Worm (Caenorhabditis elegans): ENCODE data around the gene C23G10.11.
A peak's percentile ranks its signal among the peaks of the same experiment; 100 is the strongest.

Gene C23G10.11

ce11 chrIII:6207881-6208280 is 7.5 kb downstream of the C23G10.11 start, which contains the start of gene C23G10.2 (continued):
- TF ChIP-seq spr-3 (GFP tag; optimal IDR thresholded peaks at IDR 0.05) = no peak
- TF ChIP-seq ceh-62 (tag; optimal IDR thresholded peaks at IDR 0.05) = no peak
- TF ChIP-seq daf-19 (GFP tag; conservative IDR thresholded peaks at IDR 0.05) = no peak
- no peak for TF ChIP-seq dmd-6 (GFP tag; IDR thresholded peaks at IDR 0.05)
- no peak for TF ChIP-seq attf-4 (tag; optimal IDR thresholded peaks at IDR 0.05)
- TF ChIP-seq set-16 (GFP tag; IDR thresholded peaks at IDR 0.05) = no peak
- no peak for TF ChIP-seq nhr-77 (tag; optimal IDR thresholded peaks at IDR 0.05)
- TF ChIP-seq zag-1 (tag; optimal IDR thresholded peaks at IDR 0.05) = no peak
- 0 out of 2 replicates have a peak, but pooled peaks have one; percentile 13 for TF ChIP-seq nhr-41 (GFP tag; IDR thresholded peaks at IDR 0.05)
- no peak for TF ChIP-seq pqm-1 (tag; optimal IDR thresholded peaks at IDR 0.05)
- TF ChIP-seq unc-39 (tag; optimal IDR thresholded peaks at IDR 0.05) = no peak
- TF ChIP-seq ceh-44 (GFP tag; IDR thresholded peaks at IDR 0.05) = no peak
- no peak for TF ChIP-seq lin-39 (tag; optimal IDR thresholded peaks at IDR 0.05)
- TF ChIP-seq mdt-29 (GFP tag; IDR thresholded peaks at IDR 0.05) = no peak
- TF ChIP-seq mdl-1 (tag; optimal IDR thresholded peaks at IDR 0.05) = no peak
- TF ChIP-seq dmd-9 (GFP tag; IDR thresholded peaks at IDR 0.05) = no peak
- TF ChIP-seq Y75B8A.6 (GFP tag; IDR thresholded peaks at IDR 0.05) = 0 out of 2 replicates have a peak, but pooled peaks have one; percentile 25
- TF ChIP-seq snpc-1.2 (GFP tag; IDR thresholded peaks at IDR 0.05) = no peak
- TF ChIP-seq ces-1 (GFP tag; optimal IDR thresholded peaks at IDR 0.05) = no peak
- no peak for TF ChIP-seq zfp-3 (GFP tag; conservative IDR thresholded peaks at IDR 0.05)
- TF ChIP-seq aly-2 (tag; optimal IDR thresholded peaks at IDR 0.05) = no peak
- no peak for TF ChIP-seq tra-1 (GFP tag; IDR thresholded peaks at IDR 0.05)
- TF ChIP-seq dve-1 (tag; optimal IDR thresholded peaks at IDR 0.05; ENCODE audit: insufficient read depth) = no peak
- TF ChIP-seq saeg-2 (GFP tag; IDR thresholded peaks at IDR 0.05) = no peak
- no peak for TF ChIP-seq nhr-76 (tag; optimal IDR thresholded peaks at IDR 0.05)
- TF ChIP-seq spr-1 (tag; optimal IDR thresholded peaks at IDR 0.05) = no peak
- TF ChIP-seq nhr-102 (tag; optimal IDR thresholded peaks at IDR 0.05) = no peak
- no peak for TF ChIP-seq daf-8 (GFP tag; IDR thresholded peaks at IDR 0.05)
- TF ChIP-seq lin-13 (GFP tag; optimal IDR thresholded peaks at IDR 0.05) = no peak
- TF ChIP-seq nhr-11 (tag; optimal IDR thresholded peaks at IDR 0.05) = no peak
- no peak for TF ChIP-seq tag-97 (GFP tag; IDR thresholded peaks at IDR 0.05)
- TF ChIP-seq egl-43 (GFP tag; IDR thresholded peaks at IDR 0.05) = 0 out of 2 replicates have a peak, but pooled peaks have one; percentile 42
- peak; percentile 34; the same call in 1 of the 2 replicates for TF ChIP-seq lin-38 (GFP tag; IDR thresholded peaks at IDR 0.05)
- no peak for TF ChIP-seq madf-5 (GFP tag; IDR thresholded peaks at IDR 0.05)
- TF ChIP-seq Y48G9A.11 (GFP tag; IDR thresholded peaks at IDR 0.05) = peak; percentile 51; the same call in 1 of the 2 replicates
- no peak for TF ChIP-seq nhr-10 (tag; optimal IDR thresholded peaks at IDR 0.05)

DNA sequence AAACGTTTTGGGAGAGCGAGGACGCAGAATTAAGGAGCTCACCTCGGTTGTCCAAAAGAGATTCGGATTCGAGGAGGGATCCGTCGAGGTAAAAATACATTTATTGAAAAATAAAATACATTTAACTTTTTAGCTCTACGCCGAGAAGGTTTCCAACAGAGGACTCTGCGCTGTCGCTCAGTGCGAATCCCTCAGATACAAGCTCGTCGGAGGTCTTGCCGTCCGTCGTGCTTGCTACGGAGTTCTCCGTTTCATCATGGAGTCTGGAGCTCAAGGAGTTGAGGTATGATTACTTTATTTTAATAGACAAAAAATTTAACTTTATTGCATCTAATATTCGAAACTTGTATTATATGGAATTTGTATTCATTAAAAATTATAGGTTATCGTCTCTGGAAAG is 8.3 kb downstream of the C23G10.11 start:
- TF ChIP-seq zfp-3 (GFP tag; conservative IDR thresholded peaks at IDR 0.05) (no peak), saeg-2 (GFP tag; IDR thresholded peaks at IDR 0.05) (0 out of 2 replicates have a peak, but pooled peaks have one; percentile 18), lin-1 (GFP tag; IDR thresholded peaks at IDR 0.05) (no peak), dmd-8 (GFP tag; IDR thresholded peaks at IDR 0.05) (0 out of 2 replicates have a peak, but pooled peaks have one; percentile 4)

ce11 chrIII:6206161-6206853 is 9.1 kb downstream of the C23G10.11 start, which contains the start of the genes sna-3 and rps-3:
TSS of gene sna-3 (minus strand) at chrIII:6206211.
TSS of gene rps-3 (plus strand) at chrIII:6206803.
- TF ChIP-seq tra-1 (GFP tag; IDR thresholded peaks at IDR 0.05) = no peak
- TF ChIP-seq lin-13 (GFP tag; optimal IDR thresholded peaks at IDR 0.05) = peak; percentile 72
- peak; percentile 91 for TF ChIP-seq dve-1 (tag; optimal IDR thresholded peaks at IDR 0.05; ENCODE audit: insufficient read depth)
- no peak for TF ChIP-seq lir-3 (tag; optimal IDR thresholded peaks at IDR 0.05)
- no peak for TF ChIP-seq zfp-3 (GFP tag; conservative IDR thresholded peaks at IDR 0.05)
- peak; percentile 70 for TF ChIP-seq rbr-2 (tag; optimal IDR thresholded peaks at IDR 0.05)
- TF ChIP-seq F44E2.7 (GFP tag; IDR thresholded peaks at IDR 0.05) = no peak
- no peak for TF ChIP-seq sdz-12 (GFP tag; optimal IDR thresholded peaks at IDR 0.05)
- no peak for TF ChIP-seq F10B5.3 (tag; optimal IDR thresholded peaks at IDR 0.05)
- peak in 1 of 2 experiments; percentile 2 for TF ChIP-seq hif-1 (tag; optimal IDR thresholded peaks at IDR 0.05)
- TF ChIP-seq ctbp-1 (GFP tag; IDR thresholded peaks at IDR 0.05) = no peak
- no peak for TF ChIP-seq php-3 (GFP tag; IDR thresholded peaks at IDR 0.05)
- TF ChIP-seq nhr-11 (tag; optimal IDR thresholded peaks at IDR 0.05) = peak; percentile 61
- TF ChIP-seq madf-5 (GFP tag; IDR thresholded peaks at IDR 0.05) = no peak
- TF ChIP-seq nhr-77 (tag; optimal IDR thresholded peaks at IDR 0.05) = peak; percentile 91
- peak; percentile 66 to 92 for TF ChIP-seq lsy-2 (tag; optimal IDR thresholded peaks at IDR 0.05)
- no peak for TF ChIP-seq nhr-41 (GFP tag; IDR thresholded peaks at IDR 0.05)
- TF ChIP-seq unc-130 (GFP tag; optimal IDR thresholded peaks at IDR 0.05) = peak; percentile 69
- TF ChIP-seq nhr-102 (tag; optimal IDR thresholded peaks at IDR 0.05) = peak; percentile 20
